Worm (Caenorhabditis elegans): ENCODE data around the gene unc-22.

DNA sequence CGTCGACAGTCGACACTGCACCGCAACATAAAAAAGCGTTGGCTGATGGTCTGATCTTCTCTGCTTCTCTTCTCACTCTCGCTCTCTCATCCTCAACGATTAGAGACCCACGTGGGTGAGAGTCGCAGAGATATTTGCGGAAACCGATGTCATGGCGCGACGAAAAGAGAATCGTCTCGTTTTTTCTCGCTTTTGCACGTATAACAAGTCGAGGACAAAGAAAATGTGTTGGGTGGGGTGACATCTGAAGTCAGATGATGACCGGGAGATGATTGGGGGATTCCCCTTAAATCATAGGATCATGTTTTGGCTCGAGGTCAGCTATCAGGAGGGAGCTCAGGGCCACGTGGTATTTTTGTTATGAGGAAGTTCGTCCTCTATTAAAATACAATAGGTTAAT lies 54.4 kb downstream of the unc-22 start:
- no peak for TF ChIP-seq unc-39 (tag; optimal IDR thresholded peaks at IDR 0.05)
- no peak for TF ChIP-seq elt-1 (tag; optimal IDR thresholded peaks at IDR 0.05; ENCODE audit: borderline replicate concordance, insufficient read depth)
